Worm (Caenorhabditis elegans): ENCODE results near the gene josd-1.
"Not testable (repeated sequence)": the region's sequence is repeated elsewhere in the genome, so short reads cannot be mapped to it uniquely, and the experiment has no call there.

josd-1 gene

DNA sequence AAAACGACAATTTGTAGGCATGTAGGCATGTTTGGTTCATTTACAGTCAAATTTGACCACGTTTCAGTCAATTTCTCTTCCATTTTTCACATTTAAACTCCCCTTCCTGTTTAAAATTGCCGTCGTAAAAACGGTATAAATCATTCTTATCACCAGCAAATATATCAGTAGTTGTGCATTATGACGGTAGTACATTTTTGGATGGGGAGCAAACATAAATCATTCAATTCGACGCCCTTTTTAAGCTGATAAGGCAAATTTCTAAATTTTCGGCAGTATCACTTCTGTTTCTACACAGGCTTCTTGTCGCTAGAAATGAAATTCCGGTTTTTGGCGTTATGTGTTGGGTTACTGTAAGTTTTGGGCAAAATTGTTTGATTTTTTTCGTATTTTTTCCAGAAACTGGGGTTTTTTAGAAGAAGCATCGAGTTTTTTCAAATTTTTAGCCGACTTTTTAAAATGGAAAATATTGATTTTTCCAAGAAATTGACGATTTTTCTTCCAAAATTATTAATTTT lies 5.5 kb downstream of the josd-1 start, which contains the start of gene H34I24.2:
Gene H34I24.2, plus strand, starts transcription at position 189 of the 518 bp plus-strand sequence.
- TF ChIP-seq gmeb-2 (tag; optimal IDR thresholded peaks at IDR 0.05) (no peak), madf-2 (tag; optimal IDR thresholded peaks at IDR 0.05) (no peak), tbx-7 (tag; optimal IDR thresholded peaks at IDR 0.05) (no peak)

DNA sequence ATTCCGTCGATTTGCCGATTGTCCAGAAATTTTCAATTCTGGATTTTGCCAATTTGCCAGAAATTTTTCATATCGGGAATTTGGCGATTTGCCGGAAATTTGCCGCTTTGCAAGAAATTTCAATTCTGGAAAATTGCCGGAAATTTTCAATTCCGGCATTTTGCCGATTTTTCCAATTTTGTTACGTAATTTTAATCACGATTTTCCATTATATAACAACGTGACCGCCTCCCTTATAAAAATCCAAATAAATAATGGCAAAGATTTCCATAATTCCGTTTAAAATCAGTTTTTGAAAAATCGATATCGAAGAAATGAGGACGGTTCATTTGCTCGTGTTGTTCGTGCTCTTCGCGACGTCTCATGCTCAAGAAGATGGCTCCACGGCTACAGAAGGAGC lies 10.3 kb downstream of the josd-1 start, which contains the start of gene H34I24.1:
Gene H34I24.1, plus strand, starts transcription at position 301 of the 400 bp plus-strand sequence.
- not testable (repeated sequence) for TF ChIP-seq npax-4, pha-2, ztf-16 (tag; optimal IDR thresholded peaks at IDR 0.05)

DNA sequence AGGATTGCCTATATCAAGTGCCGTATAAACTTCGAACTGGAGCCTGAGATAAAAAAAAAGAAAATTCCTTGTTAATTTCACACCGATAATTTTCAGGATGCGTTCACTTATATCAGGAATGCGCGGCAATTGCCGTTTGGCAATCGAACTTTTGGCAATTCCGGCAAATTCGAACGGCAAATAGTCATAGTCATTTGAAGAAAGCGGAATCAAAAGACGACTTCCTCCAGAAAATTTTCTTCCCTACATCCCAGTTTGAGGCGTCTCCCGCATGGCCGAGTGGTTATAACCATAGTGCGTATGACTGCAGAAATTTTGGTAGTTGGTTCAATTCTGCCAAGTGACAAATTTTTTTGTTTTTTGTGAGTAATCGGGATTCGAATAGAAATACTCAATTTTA lies 19.5 kb downstream of the josd-1 start, which contains the start of gene F56F11.4:
Gene F56F11.4, plus strand, starts transcription at position 301 of the 400 bp plus-strand sequence.
- no peak for TF ChIP-seq lin-11 (tag; optimal IDR thresholded peaks at IDR 0.05)
- no peak for TF ChIP-seq unc-42 (tag; optimal IDR thresholded peaks at IDR 0.05)
- no peak for TF ChIP-seq ceh-24 (tag; optimal IDR thresholded peaks at IDR 0.05)
- TF ChIP-seq elt-2 (tag; optimal IDR thresholded peaks at IDR 0.05) = no peak
- TF ChIP-seq unc-3 (GFP tag; conservative IDR thresholded peaks at IDR 0.05) = no peak
- no peak for TF ChIP-seq unc-3 (tag; optimal IDR thresholded peaks at IDR 0.05)
- no peak for TF ChIP-seq ceh-9 (tag; optimal IDR thresholded peaks at IDR 0.05)
- no peak for TF ChIP-seq ztf-16 (tag; optimal IDR thresholded peaks at IDR 0.05)
- no peak for TF ChIP-seq nhr-232 (tag; optimal IDR thresholded peaks at IDR 0.05)
- TF ChIP-seq fax-1 (tag; optimal IDR thresholded peaks at IDR 0.05) = no peak
- no peak for TF ChIP-seq gmeb-2 (tag; optimal IDR thresholded peaks at IDR 0.05)

DNA sequence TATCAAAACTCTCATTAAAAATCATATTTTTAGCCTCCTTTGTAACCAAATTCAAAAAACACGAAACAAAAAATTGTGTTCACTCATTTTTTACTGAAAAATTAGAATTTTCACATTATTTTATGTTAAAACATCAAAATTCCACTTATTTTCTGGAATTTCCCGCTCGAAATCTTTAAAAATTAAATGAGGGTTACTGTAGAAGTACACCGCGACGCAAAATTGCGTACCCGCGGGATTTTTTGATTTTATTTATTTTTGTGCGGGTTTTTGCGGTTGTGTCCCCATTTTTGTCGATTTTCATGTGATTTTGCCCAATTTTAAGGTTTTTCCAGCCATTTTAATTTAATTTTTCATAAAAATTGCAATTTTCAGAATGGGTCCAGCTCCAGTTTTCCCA lies 21.9 kb downstream of the josd-1 start:
- no peak for TF ChIP-seq ceh-2 (tag; optimal IDR thresholded peaks at IDR 0.05)
- no peak for TF ChIP-seq eyg-1 (tag; optimal IDR thresholded peaks at IDR 0.05)
- TF ChIP-seq ets-4 (tag; optimal IDR thresholded peaks at IDR 0.05) = no peak
- TF ChIP-seq pqm-1 (tag; optimal IDR thresholded peaks at IDR 0.05) = no peak
- TF ChIP-seq rnt-1 (tag; optimal IDR thresholded peaks at IDR 0.05) = no peak
- TF ChIP-seq ceh-24 (tag; optimal IDR thresholded peaks at IDR 0.05) = no peak
- no peak for TF ChIP-seq Y22D7AL.16 (tag; optimal IDR thresholded peaks at IDR 0.05)

DNA sequence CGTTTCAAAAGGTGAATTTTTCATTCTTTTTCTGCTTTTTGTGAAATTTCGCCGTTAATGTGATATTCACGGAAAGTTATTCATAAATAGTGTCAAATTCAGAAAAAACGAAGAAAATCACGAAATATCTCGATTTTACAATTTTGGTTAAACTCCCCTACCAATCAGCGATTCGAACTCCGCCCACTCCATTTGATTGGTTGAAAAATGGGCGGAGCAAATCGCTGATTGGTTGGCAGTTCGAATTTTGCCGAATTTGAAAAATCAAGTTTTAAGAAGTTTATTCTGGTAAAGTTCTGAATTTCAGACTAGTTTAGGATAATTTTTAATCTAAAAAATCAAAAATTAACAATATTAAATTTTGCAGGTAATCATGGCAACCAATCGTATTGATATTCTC lies 28.2 kb downstream of the josd-1 start:
- TF ChIP-seq nfya-1 (tag; optimal IDR thresholded peaks at IDR 0.05) (peak; percentile 90), pha-4 (tag; optimal IDR thresholded peaks at IDR 0.05) (no peak)

DNA sequence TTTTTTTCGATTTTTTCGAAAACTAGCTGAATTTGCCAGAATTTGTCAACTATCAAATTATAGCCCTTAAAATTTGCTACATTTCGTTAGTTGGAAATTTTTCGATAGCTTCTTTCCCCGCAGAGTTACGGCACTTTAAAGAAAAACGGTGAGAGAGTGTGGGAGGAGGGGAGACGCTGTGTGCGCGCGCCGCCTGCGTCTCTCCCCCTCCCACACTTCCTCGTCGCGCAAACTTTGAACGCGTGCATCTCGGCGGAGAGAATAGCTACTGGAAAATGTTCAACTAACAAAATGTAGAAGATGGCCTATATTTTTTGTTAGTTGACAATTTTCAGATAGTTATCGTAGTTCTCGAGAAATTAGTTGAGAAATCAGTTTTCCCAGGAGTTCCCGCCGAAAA lies 30.2 kb downstream of the josd-1 start:
- TF ChIP-seq elt-4 (tag; optimal IDR thresholded peaks at IDR 0.05) (no peak), C08G9.2 (tag; optimal IDR thresholded peaks at IDR 0.05) (no peak), ttx-3 (tag; optimal IDR thresholded peaks at IDR 0.05) (no peak), ztf-16 (tag; optimal IDR thresholded peaks at IDR 0.05) (no peak), nfya-1 (tag; optimal IDR thresholded peaks at IDR 0.05) (no peak), pax-1 (tag; optimal IDR thresholded peaks at IDR 0.05) (no peak), ceh-34 (tag; optimal IDR thresholded peaks at IDR 0.05) (no peak), ceh-19 (GFP tag; optimal IDR thresholded peaks at IDR 0.05) (no peak), sdc-2 (tag; optimal IDR thresholded peaks at IDR 0.05) (no peak), fkh-10 (GFP tag; optimal IDR thresholded peaks at IDR 0.05) (no peak), npax-4 (tag; optimal IDR thresholded peaks at IDR 0.05) (no peak), ceh-14 (tag; optimal IDR thresholded peaks at IDR 0.05) (no peak), lin-11 (tag; optimal IDR thresholded peaks at IDR 0.05) (no peak), odd-2 (tag; optimal IDR thresholded peaks at IDR 0.05) (no peak), nhr-232 (tag; optimal IDR thresholded peaks at IDR 0.05) (no peak)
